Fruit fly (Drosophila melanogaster) whole organism, embryonic: Measurements from ENCODE around the gene CG8671.

ENCODE experiments used
- Adf1 ChIP-seq: fragments of 200-800 bp; sonication (Bioruptor generic); IDR thresholded peaks from 2 replicates; pipeline ENCODE4 v1.3.6; 2022; ENCODE audit warnings: missing biosample characterization, missing genetic modification characterization
- CG11398 ChIP-seq: fragments of 200-800 bp; sonication (Bioruptor generic); optimal IDR thresholded peaks from 2 replicates; lab custom pipeline; 2016; ENCODE audit warnings: missing biosample characterization, missing genetic modification characterization
- CG13123 ChIP-seq: fragments of 200-800 bp; sonication (Bioruptor generic); optimal IDR thresholded peaks from 2 replicates; lab custom pipeline; 2016; ENCODE audit warnings: missing biosample characterization, missing genetic modification characterization
- CG14860 ChIP-seq: fragments of 200-800 bp; sonication (Bioruptor generic); IDR thresholded peaks from 3 replicates; pipeline ENCODE4 v1.3.6; 2022; ENCODE audit warnings: missing biosample characterization, missing genetic modification characterization; ENCODE audit not compliant: partially characterized antibody
- CG1602 ChIP-seq: fragments of 200-800 bp; sonication (Bioruptor generic); optimal IDR thresholded peaks from 3 replicates; lab custom pipeline; 2016; ENCODE audit warnings: missing biosample characterization, missing genetic modification characterization
- CG17361 ChIP-seq: fragments of 200-800 bp; sonication (Bioruptor generic); IDR thresholded peaks from 3 replicates; pipeline ENCODE4 v1.3.6; 2022; ENCODE audit warnings: missing biosample characterization, missing genetic modification characterization
- CG17385 ChIP-seq: fragments of 200-800 bp; sonication (Bioruptor generic); optimal IDR thresholded peaks from 3 replicates; lab custom pipeline; 2018; ENCODE audit warnings: missing biosample characterization, mild to moderate bottlenecking, missing genetic modification characterization
- CG17612 ChIP-seq: fragments of 200-800 bp; sonication (Bioruptor generic); IDR thresholded peaks from 2 replicates; pipeline ENCODE4 v1.3.6; 2022; ENCODE audit warnings: missing biosample characterization, missing genetic modification characterization
- CG1792 ChIP-seq: fragments of 200-800 bp; sonication (Bioruptor generic); optimal IDR thresholded peaks from 2 replicates; lab custom pipeline; 2016; ENCODE audit warnings: missing biosample characterization, missing genetic modification characterization
- CG18011 ChIP-seq: fragments of 200-800 bp; sonication (Bioruptor generic); optimal IDR thresholded peaks from 2 replicates; lab custom pipeline; 2017; ENCODE audit warnings: missing biosample characterization, missing genetic modification characterization, mild to moderate bottlenecking, moderate library complexity, missing genotype
- CG1832 ChIP-seq: fragments of 200-800 bp; sonication (Bioruptor generic); optimal IDR thresholded peaks from 2 replicates; lab custom pipeline; 2017; ENCODE audit warnings: missing biosample characterization, mild to moderate bottlenecking, missing genetic modification characterization, inconsistent platforms
- CG18764 ChIP-seq: fragments of 200-800 bp; sonication (Bioruptor generic); optimal IDR thresholded peaks from 3 replicates; lab custom pipeline; 2016; ENCODE audit warnings: missing biosample characterization, missing genetic modification characterization
- CG2120 ChIP-seq: fragments of 200-800 bp; sonication (Bioruptor generic); optimal IDR thresholded peaks from 3 replicates; lab custom pipeline; 2016; ENCODE audit warnings: missing biosample characterization, missing genetic modification characterization
- CG34422 ChIP-seq: fragments of 200-800 bp; sonication (Bioruptor generic); IDR thresholded peaks from 3 replicates; pipeline ENCODE4 v1.3.6; 2022; ENCODE audit warnings: missing biosample characterization, missing genetic modification characterization
- CG42726 ChIP-seq: fragments of 200-800 bp; sonication (Bioruptor generic); IDR thresholded peaks from 2 replicates; pipeline ENCODE4 v1.3.6; 2022; ENCODE audit warnings: missing biosample characterization, missing genetic modification characterization; ENCODE audit not compliant: partially characterized antibody
- CG4328 ChIP-seq: fragments of 200-800 bp; sonication (Bioruptor generic); optimal IDR thresholded peaks from 3 replicates; lab custom pipeline; 2017; ENCODE audit warnings: missing biosample characterization, missing genetic modification reagents, missing genetic modification characterization
- CG7556 ChIP-seq: fragments of 200-800 bp; sonication (Bioruptor generic); optimal IDR thresholded peaks from 2 replicates; lab custom pipeline; 2017; ENCODE audit warnings: missing biosample characterization, mild to moderate bottlenecking, missing genetic modification characterization
- CG7745 ChIP-seq: fragments of 200-800 bp; sonication (Bioruptor generic); optimal IDR thresholded peaks from 2 replicates; lab custom pipeline; 2018; ENCODE audit warnings: missing biosample characterization, mild to moderate bottlenecking, missing genetic modification characterization, moderate library complexity
- CG7786 ChIP-seq: fragments of 200-800 bp; sonication (Bioruptor generic); optimal IDR thresholded peaks from 2 replicates; lab custom pipeline; 2016; ENCODE audit warnings: missing biosample characterization, missing genetic modification characterization
- CG8089 ChIP-seq: fragments of 200-800 bp; sonication (Bioruptor generic); optimal IDR thresholded peaks from 3 replicates; lab custom pipeline; 2016; ENCODE audit warnings: missing biosample characterization, missing genetic modification characterization
- CG8281 ChIP-seq: fragments of 200-800 bp; sonication (Bioruptor generic); optimal IDR thresholded peaks from 2 replicates; lab custom pipeline; 2018; ENCODE audit warnings: missing biosample characterization, mild to moderate bottlenecking, missing genetic modification characterization, moderate library complexity
- Dip2 ChIP-seq: fragments of 200-800 bp; sonication (Bioruptor generic); IDR thresholded peaks from 2 replicates; pipeline ENCODE4 v1.3.6; 2022; ENCODE audit warnings: missing biosample characterization, missing genetic modification characterization
- Drgx ChIP-seq: fragments of 200-800 bp; sonication (Bioruptor generic); IDR thresholded peaks from 2 replicates; pipeline ENCODE4 v1.3.6; 2022; ENCODE audit warnings: missing biosample characterization, missing genetic modification characterization
- Eip74EF ChIP-seq, 2 experiments: fragments of 200-800 bp in 1 of 2; fragments of >200 bp in 1 of 2; sonication (Bioruptor generic) in 1 of 2; optimal IDR thresholded peaks; 2 replicates each; lab custom pipeline; 2017 to 2019; ENCODE audit warnings: missing biosample characterization in 2 of 2, missing genetic modification characterization in 2 of 2, mild to moderate bottlenecking in 1 of 2, moderate library complexity in 1 of 2
- Hmr ChIP-seq: fragments of 200-800 bp; sonication (Bioruptor generic); optimal IDR thresholded peaks from 3 replicates; lab custom pipeline; 2017; ENCODE audit warnings: mild to moderate bottlenecking, missing biosample characterization, missing genetic modification reagents, missing genetic modification characterization
- Hmx ChIP-seq: fragments of 200-800 bp; sonication (Bioruptor generic); optimal IDR thresholded peaks from 2 replicates; lab custom pipeline; 2016; ENCODE audit warnings: missing biosample characterization, missing genetic modification characterization
- Hr39 ChIP-seq: fragments of >200 bp; optimal IDR thresholded peaks from 2 replicates; lab custom pipeline; 2017
- Nf-YA ChIP-seq: fragments of 200-800 bp; sonication (Bioruptor generic); IDR thresholded peaks from 2 replicates; pipeline ENCODE4 v1.3.6; 2022; ENCODE audit warnings: missing biosample characterization, missing genetic modification characterization
- NfI ChIP-seq: fragments of 200-800 bp; sonication (Bioruptor generic); optimal IDR thresholded peaks from 3 replicates; lab custom pipeline; 2018; ENCODE audit warnings: missing biosample characterization, mild to moderate bottlenecking, missing genetic modification characterization, moderate library complexity
- Oaz ChIP-seq: fragments of 200-800 bp; sonication (Bioruptor generic); IDR thresholded peaks from 2 replicates; pipeline ENCODE4 v1.3.6; 2022; ENCODE audit warnings: missing biosample characterization, missing genetic modification characterization
- Oli ChIP-seq: fragments of 200-800 bp; sonication (Bioruptor generic); optimal IDR thresholded peaks from 2 replicates; lab custom pipeline; 2018; ENCODE audit warnings: missing biosample characterization, mild to moderate bottlenecking, missing genetic modification characterization, moderate library complexity
- Optix ChIP-seq: fragments of 200-800 bp; sonication (Bioruptor generic); IDR thresholded peaks from 3 replicates; pipeline ENCODE4 v1.3.6; 2022; ENCODE audit warnings: missing biosample characterization, missing genetic modification characterization
- Scr ChIP-seq: fragments of 200-800 bp; sonication (Bioruptor generic); IDR thresholded peaks from 2 replicates; pipeline ENCODE4 v1.3.6; 2022; ENCODE audit warnings: missing biosample characterization, missing genetic modification characterization; ENCODE audit not compliant: partially characterized antibody
- Sry-δ ChIP-seq: fragments of 200-800 bp; sonication (Bioruptor generic); optimal IDR thresholded peaks from 2 replicates; lab custom pipeline; 2016; ENCODE audit warnings: missing biosample characterization, missing genetic modification characterization
- Usf ChIP-seq: fragments of 200-800 bp; sonication (Bioruptor generic); optimal IDR thresholded peaks from 2 replicates; lab custom pipeline; 2017; ENCODE audit warnings: missing genotype, missing biosample characterization, missing genetic modification characterization
- Xrp1 ChIP-seq: fragments of 200-800 bp; sonication (Bioruptor generic); IDR thresholded peaks from 2 replicates; pipeline ENCODE4 v1.3.6; 2022; ENCODE audit warnings: missing biosample characterization, missing genetic modification characterization
- amos ChIP-seq: fragments of 200-800 bp; sonication (Bioruptor generic); IDR thresholded peaks from 2 replicates; pipeline ENCODE4 v1.3.6; 2022; ENCODE audit warnings: missing biosample characterization, missing genetic modification characterization; ENCODE audit not compliant: partially characterized antibody
- chif ChIP-seq, 2 experiments: fragments of 200-800 bp; sonication (Bioruptor generic); optimal IDR thresholded peaks; 3 replicates each; lab custom pipeline; 2016; ENCODE audit warnings: missing biosample characterization in 2 of 2, missing genetic modification characterization in 2 of 2
- chm ChIP-seq: fragments of 200-800 bp; sonication (Bioruptor generic); IDR thresholded peaks from 2 replicates; pipeline ENCODE4 v1.3.6; 2022; ENCODE audit warnings: missing biosample characterization, missing genetic modification characterization
- chn ChIP-seq: fragments of 200-800 bp; sonication (Bioruptor generic); optimal IDR thresholded peaks from 2 replicates; lab custom pipeline; 2016; ENCODE audit warnings: missing biosample characterization, missing genetic modification characterization
- eyg ChIP-seq: fragments of 200-800 bp; sonication (Bioruptor generic); optimal IDR thresholded peaks from 3 replicates; lab custom pipeline; 2016; ENCODE audit warnings: missing biosample characterization, missing genetic modification characterization
- gce ChIP-seq: fragments of 200-800 bp; sonication (Bioruptor generic); IDR thresholded peaks from 3 replicates; pipeline ENCODE4 v1.3.6; 2022; ENCODE audit warnings: missing biosample characterization, missing genetic modification characterization
- pros ChIP-seq: fragments of 200-800 bp; sonication (Bioruptor generic); optimal IDR thresholded peaks from 3 replicates; lab custom pipeline; 2019; ENCODE audit warnings: missing biosample characterization, mild to moderate bottlenecking, missing genetic modification characterization, moderate library complexity
- pzg ChIP-seq: fragments of 200-800 bp; sonication (Bioruptor generic); optimal IDR thresholded peaks from 3 replicates; lab custom pipeline; 2018; ENCODE audit warnings: missing biosample characterization, mild to moderate bottlenecking, missing genetic modification characterization, moderate library complexity
- ranshi ChIP-seq: fragments of 200-800 bp; sonication (Bioruptor generic); IDR thresholded peaks from 2 replicates; pipeline ENCODE4 v1.3.6; 2022; ENCODE audit warnings: missing biosample characterization, missing genetic modification characterization
- sima ChIP-seq: fragments of 200-800 bp; sonication (Bioruptor generic); optimal IDR thresholded peaks from 2 replicates; lab custom pipeline; 2016; ENCODE audit warnings: missing biosample characterization, missing genetic modification characterization
- sisA ChIP-seq: fragments of 200-800 bp; sonication (Bioruptor generic); IDR thresholded peaks from 2 replicates; pipeline ENCODE4 v1.3.6; 2022; ENCODE audit warnings: missing biosample characterization, missing genetic modification characterization
- sr ChIP-seq: fragments of 200-800 bp; sonication (Bioruptor generic); IDR thresholded peaks from 3 replicates; pipeline ENCODE4 v1.3.6; 2022; ENCODE audit warnings: missing biosample characterization, missing genetic modification characterization
- unpg ChIP-seq: fragments of 200-800 bp; sonication (Bioruptor generic); optimal IDR thresholded peaks from 3 replicates; lab custom pipeline; 2018; ENCODE audit warnings: missing biosample characterization, mild to moderate bottlenecking, missing genetic modification characterization, moderate library complexity
- vfl ChIP-seq: fragments of 200-800 bp; sonication (Bioruptor generic); optimal IDR thresholded peaks from 2 replicates; lab custom pipeline; 2016; ENCODE audit warnings: missing biosample characterization, missing genetic modification characterization
- vvl ChIP-seq: fragments of 200-800 bp; sonication (Bioruptor generic); IDR thresholded peaks from 2 replicates; pipeline ENCODE4 v1.3.6; 2022; ENCODE audit warnings: missing biosample characterization, missing genetic modification characterization
- wor ChIP-seq: fragments of 200-800 bp; sonication (Bioruptor generic); IDR thresholded peaks from 2 replicates; pipeline ENCODE4 v1.3.6; 2022; ENCODE audit warnings: missing biosample characterization, missing genetic modification characterization

The CG8671 gene

dm6 chr2L:21243964-21244466 lies 18.7 kb upstream of the CG8671 start (continued):
- TF ChIP-seq pzg (GFP tag; lab: Kevin White, UChicago) (no peak), CG11398 (GFP tag; lab: Kevin White, UChicago) (no peak), Oaz (GFP tag; lab: Robert Waterston, UW) (no peak), sisA (GFP tag; lab: Robert Waterston, UW) (no peak), Oli (tag; lab: Kevin White, UChicago) (no peak), CG13123 (no peak), sima (no peak), chif (GFP tag; optimal IDR thresholded peaks at IDR 0.05; lab: Kevin White, UChicago) (no peak), Eip74EF (GFP tag; optimal IDR thresholded peaks at IDR 0.05; lab: Kevin White, UChicago) (no peak), Adf1 (GFP tag; lab: Robert Waterston, UW) (no peak), vfl (GFP tag; lab: Kevin White, UChicago) (no peak), CG4328 (GFP tag; lab: Kevin White, UChicago) (no peak), Hmx (GFP tag; lab: Kevin White, UChicago) (no peak), CG2120 (no peak), Optix (no peak), NfI (GFP tag; lab: Kevin White, UChicago) (no peak), CG1602 (no peak), CG17385 (GFP tag; lab: Kevin White, UChicago) (no peak), pros (GFP tag; lab: Kevin White, UChicago) (peak; percentile 97), amos (no peak), eyg (no peak), Xrp1 (GFP tag; lab: Robert Waterston, UW) (no peak), Hr39 (lab: Kevin White, UChicago) (no peak), Sry-δ (GFP tag; lab: Kevin White, UChicago) (no peak), CG1792 (GFP tag; lab: Kevin White, UChicago) (no peak), vvl (0 out of 2 replicates have a peak, but pooled peaks have one; percentile 15), CG7556 (GFP tag; lab: Kevin White, UChicago) (no peak), CG17361 (GFP tag; lab: Robert Waterston, UW) (no peak), gce (GFP tag; lab: Robert Waterston, UW) (no peak), CG42726 (GFP tag; lab: Robert Waterston, UW) (no peak), CG14860 (GFP tag; lab: Robert Waterston, UW) (no peak), Scr (no peak), CG7786 (GFP tag; lab: Kevin White, UChicago) (no peak), Drgx (GFP tag; lab: Robert Waterston, UW) (no peak), Hmr (GFP tag; lab: Kevin White, UChicago) (no peak), Nf-YA (GFP tag; lab: Robert Waterston, UW) (no peak), CG18011 (GFP tag; lab: Kevin White, UChicago) (no peak), CG18764 (GFP tag; lab: Kevin White, UChicago) (no peak), CG34422 (GFP tag; lab: Robert Waterston, UW) (no peak), chm (GFP tag; lab: Robert Waterston, UW) (no peak), wor (GFP tag; lab: Robert Waterston, UW) (no peak), chn (peak; percentile 1), Dip2 (GFP tag; lab: Robert Waterston, UW) (no peak), CG7745 (no peak), CG8281 (tag; lab: Kevin White, UChicago) (no peak), Usf (GFP tag; lab: Kevin White, UChicago) (no peak), sr (GFP tag; lab: Robert Waterston, UW) (no peak), CG1832 (GFP tag; lab: Kevin White, UChicago) (no peak), ranshi (no peak), unpg (GFP tag; lab: Kevin White, UChicago) (no peak), CG17612 (GFP tag; lab: Robert Waterston, UW) (no peak), CG8089 (GFP tag; lab: Kevin White, UChicago) (no peak)
